Worm (Caenorhabditis elegans) whole organism, L2 larva: Measurements from ENCODE around the gene C18H9.5.
A peak's percentile ranks its signal among the peaks of the same experiment; 100 is the strongest.

Experiments
- C34F6.9 ChIP-seq: fragments of 150-350 bp; optimal IDR thresholded peaks from 2 replicates; lab custom pipeline; 2014; ENCODE audit warnings: missing biosample characterization, missing genetic modification characterization
- F13H6.1 ChIP-seq: sonication (generic microtip); optimal IDR thresholded peaks from 2 replicates; lab custom pipeline; 2016; ENCODE audit warnings: missing genetic modification characterization, missing compliant biosample characterization
- R02D3.7 ChIP-seq: fragments of 150-350 bp; optimal IDR thresholded peaks from 2 replicates; lab custom pipeline; 2014; ENCODE audit warnings: missing biosample characterization, missing genetic modification characterization
- Y55F3AM.14 ChIP-seq: fragments of 200-800 bp; sonication (Bioruptor generic); optimal IDR thresholded peaks from 2 replicates; lab custom pipeline; 2018; ENCODE audit warnings: mild to moderate bottlenecking, missing genetic modification characterization, missing compliant biosample characterization
- ZK546.5 ChIP-seq: sonication (generic microtip); optimal IDR thresholded peaks from 2 replicates; lab custom pipeline; 2017; ENCODE audit warnings: missing biosample characterization, missing genetic modification characterization
- alr-1 ChIP-seq: fragments of 150-350 bp; optimal IDR thresholded peaks from 2 replicates; lab custom pipeline; 2014; ENCODE audit warnings: missing biosample characterization, missing genetic modification characterization
- aly-2 ChIP-seq: fragments of 150-350 bp; optimal IDR thresholded peaks from 2 replicates; lab custom pipeline; 2014; ENCODE audit warnings: missing biosample characterization, missing genetic modification characterization
- blmp-1 ChIP-seq: sonication (generic microtip); optimal IDR thresholded peaks from 2 replicates; lab custom pipeline; 2017; ENCODE audit warnings: missing genetic modification characterization, mild to moderate bottlenecking, missing compliant biosample characterization, antibody characterized with exemption, moderate library complexity; ENCODE audit not compliant: insufficient read depth
- ceh-16 ChIP-seq: fragments of 150-350 bp; optimal IDR thresholded peaks from 2 replicates; lab custom pipeline; 2014; ENCODE audit warnings: missing biosample characterization, missing genetic modification characterization
- ceh-82 ChIP-seq: fragments of 150-350 bp; optimal IDR thresholded peaks from 2 replicates; lab custom pipeline; 2014; ENCODE audit warnings: missing biosample characterization, missing genetic modification characterization
- crh-2 ChIP-seq: sonication (generic microtip); optimal IDR thresholded peaks from 2 replicates; lab custom pipeline; 2017; ENCODE audit warnings: missing biosample characterization, missing genetic modification characterization
- dmd-4 ChIP-seq: sonication (generic microtip); optimal IDR thresholded peaks from 2 replicates; lab custom pipeline; 2017; ENCODE audit warnings: missing biosample characterization, missing genetic modification characterization
- egl-27 ChIP-seq: sonication (generic microtip); optimal IDR thresholded peaks from 3 replicates; lab custom pipeline; 2017; ENCODE audit warnings: missing biosample characterization, missing genetic modification reagents, missing genetic modification characterization
- elt-1 ChIP-seq: fragments of 150-350 bp; optimal IDR thresholded peaks from 2 replicates; lab custom pipeline; 2014; ENCODE audit warnings: missing biosample characterization, missing genetic modification characterization
- elt-3 ChIP-seq: sonication (generic microtip); optimal IDR thresholded peaks from 2 replicates; lab custom pipeline; 2017; ENCODE audit warnings: missing biosample characterization, missing genetic modification characterization
- fos-1 ChIP-seq: fragments of 150-350 bp; optimal IDR thresholded peaks from 2 replicates; lab custom pipeline; 2014; ENCODE audit warnings: missing biosample characterization, missing genetic modification characterization
- gmeb-1 ChIP-seq: fragments of 150-350 bp; optimal IDR thresholded peaks from 2 replicates; lab custom pipeline; 2014; ENCODE audit warnings: missing biosample characterization, missing genetic modification characterization
- lin-11 ChIP-seq: fragments of 150-350 bp; sonication (generic microtip); optimal IDR thresholded peaks from 2 replicates; lab custom pipeline; 2014; ENCODE audit warnings: missing biosample characterization, missing genetic modification characterization, inconsistent platforms, mixed read lengths
- lin-13 ChIP-seq: fragments of 150-350 bp; optimal IDR thresholded peaks from 2 replicates; lab custom pipeline; 2014; ENCODE audit warnings: missing biosample characterization, missing genetic modification reagents, missing genetic modification characterization
- lin-39 ChIP-seq: fragments of 150-350 bp; optimal IDR thresholded peaks from 2 replicates; lab custom pipeline; 2014; ENCODE audit warnings: missing biosample characterization, missing genetic modification reagents, missing genetic modification characterization
- lsy-2 ChIP-seq, 2 experiments: fragments of 150-350 bp in 1 of 2; sonication (generic microtip) in 1 of 2; optimal IDR thresholded peaks; 2 replicates each; lab custom pipeline; 2014 to 2017; ENCODE audit warnings: missing biosample characterization in 2 of 2, missing genetic modification characterization in 2 of 2
- mab-5 ChIP-seq: fragments of 150-350 bp; optimal IDR thresholded peaks from 2 replicates; lab custom pipeline; 2014; ENCODE audit warnings: missing biosample characterization, missing genetic modification characterization
- mbf-1 ChIP-seq: sonication (generic microtip); optimal IDR thresholded peaks from 2 replicates; lab custom pipeline; 2017; ENCODE audit warnings: missing biosample characterization, missing genetic modification characterization
- mdl-1 ChIP-seq, 2 experiments: fragments of 150-350 bp in 1 of 2; sonication (generic microtip) in 1 of 2; optimal IDR thresholded peaks; 2 replicates each; lab custom pipeline; 2017; ENCODE audit warnings: missing biosample characterization in 2 of 2, missing genetic modification characterization in 2 of 2
- nhr-10 ChIP-seq: sonication (generic microtip); optimal IDR thresholded peaks from 2 replicates; lab custom pipeline; 2017; ENCODE audit warnings: missing biosample characterization, missing genetic modification characterization
- nhr-11 ChIP-seq: fragments of 150-350 bp; optimal IDR thresholded peaks from 2 replicates; lab custom pipeline; 2014; ENCODE audit warnings: missing biosample characterization, missing genetic modification characterization
- nhr-12 ChIP-seq: fragments of 150-350 bp; optimal IDR thresholded peaks from 2 replicates; lab custom pipeline; 2014; ENCODE audit warnings: missing biosample characterization, missing genetic modification characterization
- nhr-129 ChIP-seq: fragments of 150-350 bp; optimal IDR thresholded peaks from 2 replicates; lab custom pipeline; 2014; ENCODE audit warnings: missing biosample characterization, missing genetic modification characterization
- nhr-21 ChIP-seq: fragments of 150-350 bp; optimal IDR thresholded peaks from 2 replicates; lab custom pipeline; 2014; ENCODE audit warnings: missing biosample characterization, missing genetic modification characterization
- nhr-237 ChIP-seq: fragments of 150-350 bp; optimal IDR thresholded peaks from 2 replicates; lab custom pipeline; 2014; ENCODE audit warnings: missing biosample characterization, missing genetic modification characterization
- nhr-25 ChIP-seq: fragments of 150-350 bp; sonication (generic microtip); optimal IDR thresholded peaks from 3 replicates; lab custom pipeline; 2014; ENCODE audit warnings: missing biosample characterization, missing genetic modification characterization
- nhr-6 ChIP-seq: fragments of 150-350 bp; optimal IDR thresholded peaks from 2 replicates; lab custom pipeline; 2014; ENCODE audit warnings: missing biosample characterization, missing genetic modification characterization
- nhr-77 ChIP-seq: fragments of 150-350 bp; optimal IDR thresholded peaks from 2 replicates; lab custom pipeline; 2014; ENCODE audit warnings: missing biosample characterization, missing genetic modification characterization
- peb-1 ChIP-seq: fragments of 150-350 bp; optimal IDR thresholded peaks from 2 replicates; lab custom pipeline; 2014; ENCODE audit warnings: missing biosample characterization, missing genetic modification characterization
- sem-4 ChIP-seq: fragments of 150-350 bp; optimal IDR thresholded peaks from 2 replicates; lab custom pipeline; 2014; ENCODE audit warnings: missing biosample characterization, missing genetic modification reagents, missing genetic modification characterization
- skn-1 ChIP-seq: sonication (generic microtip); optimal IDR thresholded peaks from 2 replicates; lab custom pipeline; 2017; ENCODE audit warnings: missing biosample characterization, missing genetic modification characterization
- sma-3 ChIP-seq: sonication (generic microtip); optimal IDR thresholded peaks from 2 replicates; lab custom pipeline; 2016; ENCODE audit warnings: missing genetic modification reagents, missing genetic modification characterization, missing compliant biosample characterization
- sma-9 ChIP-seq, 2 experiments: fragments of 150-350 bp in 1 of 2; sonication (generic microtip) in 1 of 2; optimal IDR thresholded peaks; 2 replicates each; lab custom pipeline; 2014 to 2016; ENCODE audit warnings: missing genetic modification characterization in 2 of 2, mild to moderate bottlenecking in 1 of 2, missing biosample characterization in 1 of 2, missing compliant biosample characterization in 1 of 2, missing genetic modification reagents in 1 of 2, moderate library complexity in 1 of 2
- snpc-4 ChIP-seq: fragments of 150-350 bp; optimal IDR thresholded peaks from 2 replicates; lab custom pipeline; 2014; ENCODE audit warnings: missing biosample characterization, missing genetic modification characterization
- unc-39 ChIP-seq: fragments of 150-350 bp; optimal IDR thresholded peaks from 2 replicates; lab custom pipeline; 2014; ENCODE audit warnings: missing biosample characterization, missing genetic modification characterization
- unc-55 ChIP-seq: fragments of 150-350 bp; sonication (generic microtip); optimal IDR thresholded peaks from 3 replicates; lab custom pipeline; 2014; ENCODE audit warnings: missing biosample characterization, missing genetic modification reagents, missing genetic modification characterization
- unc-62 ChIP-seq: fragments of 150-350 bp; optimal IDR thresholded peaks from 2 replicates; lab custom pipeline; 2014; ENCODE audit warnings: missing biosample characterization, missing genetic modification reagents, missing genetic modification characterization
- zag-1 ChIP-seq: fragments of 150-350 bp; optimal IDR thresholded peaks from 2 replicates; lab custom pipeline; 2014; ENCODE audit warnings: missing biosample characterization, missing genetic modification characterization
- ztf-1 ChIP-seq: fragments of 200-800 bp; sonication (Bioruptor generic); conservative IDR thresholded peaks from 2 replicates; pipeline ENCODE4 v1.3.6; 2022; ENCODE audit warnings: missing genetic modification characterization, missing compliant biosample characterization
- ztf-11 ChIP-seq: sonication (generic microtip); optimal IDR thresholded peaks from 2 replicates; lab custom pipeline; 2017; ENCODE audit warnings: missing biosample characterization, missing genetic modification characterization
- ztf-4 ChIP-seq: fragments of 150-350 bp; optimal IDR thresholded peaks from 2 replicates; lab custom pipeline; 2014; ENCODE audit warnings: missing biosample characterization, missing genetic modification characterization

Gene C18H9.5

ce11 chrII:6726814-6727213, 31.4 kb upstream of the C18H9.5 start:
- TF ChIP-seq egl-27 (no peak), sem-4 (tag; lab: Kevin White, UChicago) (no peak), elt-3 (tag; lab: Kevin White, UChicago) (no peak), blmp-1 (tag; lab: Kevin White, UChicago) (no peak), ztf-4 (tag; lab: Kevin White, UChicago) (no peak), dmd-4 (no peak), F13H6.1 (no peak), nhr-10 (tag; lab: Kevin White, UChicago) (no peak), lin-11 (tag; lab: Kevin White, UChicago) (no peak), sma-9 (GFP tag; optimal IDR thresholded peaks at IDR 0.05; lab: Kevin White, UChicago) (no peak), sma-9 (tag; optimal IDR thresholded peaks at IDR 0.05; lab: Kevin White, UChicago) (no peak), skn-1 (tag; lab: Kevin White, UChicago) (no peak), lin-39 (no peak), ZK546.5 (tag; lab: Kevin White, UChicago) (no peak), unc-39 (tag; lab: Kevin White, UChicago) (no peak), unc-62 (no peak), ceh-16 (tag; lab: Kevin White, UChicago) (no peak), nhr-12 (tag; lab: Kevin White, UChicago) (no peak), lin-13 (no peak), aly-2 (tag; lab: Kevin White, UChicago) (no peak)

- peak; percentile 14 for TF ChIP-seq lin-13
- no peak for TF ChIP-seq lin-39
- TF ChIP-seq C34F6.9 = peak; percentile 23
- no peak for TF ChIP-seq nhr-21 (tag; lab: Kevin White, UChicago)
- TF ChIP-seq nhr-129 = peak; percentile 54
- TF ChIP-seq nhr-237 (tag; lab: Kevin White, UChicago) = no peak
- no peak for TF ChIP-seq unc-39 (tag; lab: Kevin White, UChicago)
- TF ChIP-seq ceh-82 (tag; lab: Kevin White, UChicago) = no peak
- TF ChIP-seq ZK546.5 (tag; lab: Kevin White, UChicago) = no peak
- no peak for TF ChIP-seq nhr-25
- no peak for TF ChIP-seq elt-3 (tag; lab: Kevin White, UChicago)
- no peak for TF ChIP-seq mdl-1 (tag; optimal IDR thresholded peaks at IDR 0.05; lab: Kevin White, UChicago)
- TF ChIP-seq crh-2 (tag; lab: Kevin White, UChicago) = peak; percentile 30
- TF ChIP-seq snpc-4 (tag; lab: Kevin White, UChicago) = peak; percentile 17
- no peak for TF ChIP-seq mbf-1 (tag; lab: Kevin White, UChicago)
- TF ChIP-seq ztf-11 = no peak
- no peak for TF ChIP-seq skn-1 (tag; lab: Kevin White, UChicago)
- no peak for TF ChIP-seq Y55F3AM.14
- TF ChIP-seq nhr-10 (tag; lab: Kevin White, UChicago) = no peak
- no peak for TF ChIP-seq nhr-11
- TF ChIP-seq F13H6.1 = peak; percentile 3
- TF ChIP-seq alr-1 = no peak
- TF ChIP-seq elt-1 (tag; lab: Kevin White, UChicago) = no peak
- no peak for TF ChIP-seq ztf-1
- TF ChIP-seq nhr-12 (tag; lab: Kevin White, UChicago) = no peak
- no peak for TF ChIP-seq zag-1 (tag; lab: Kevin White, UChicago)
- TF ChIP-seq blmp-1 (tag; lab: Kevin White, UChicago) = no peak
- TF ChIP-seq unc-55 = no peak
- peak; percentile 26 for TF ChIP-seq gmeb-1
- TF ChIP-seq sem-4 (tag; lab: Kevin White, UChicago) = no peak
- TF ChIP-seq ztf-4 (tag; lab: Kevin White, UChicago) = no peak
- no peak for TF ChIP-seq aly-2 (tag; lab: Kevin White, UChicago)
- no peak for TF ChIP-seq R02D3.7 (tag; lab: Kevin White, UChicago)
- TF ChIP-seq lsy-2 (tag; optimal IDR thresholded peaks at IDR 0.05; lab: Kevin White, UChicago) = peak in 1 of 2 experiments; percentile 39
- peak; percentile 11 for TF ChIP-seq sma-9 (GFP tag; optimal IDR thresholded peaks at IDR 0.05; lab: Kevin White, UChicago)
- TF ChIP-seq sma-9 (tag; optimal IDR thresholded peaks at IDR 0.05; lab: Kevin White, UChicago) = no peak
- no peak for TF ChIP-seq dmd-4
- no peak for TF ChIP-seq fos-1
- no peak for TF ChIP-seq nhr-77
- TF ChIP-seq egl-27 = no peak
- no peak for TF ChIP-seq ceh-16 (tag; lab: Kevin White, UChicago)
- TF ChIP-seq peb-1 (tag; lab: Kevin White, UChicago) = no peak
- no peak for TF ChIP-seq nhr-6 (tag; lab: Kevin White, UChicago)
- TF ChIP-seq mab-5 (tag; lab: Kevin White, UChicago) = no peak
- TF ChIP-seq sma-3 = no peak
- TF ChIP-seq, all 48 proteins: peak for 9
Measured at ce11 chrII:6721581-6721980, 26.2 kb upstream of the C18H9.5 start.
